Fruit fly (Drosophila melanogaster) S2 (cell line): ENCODE data around the gene Pif1B.

Source experiments
- CG8478 ChIP-seq: fragments of >200 bp; optimal IDR thresholded peaks from 2 replicates; lab custom pipeline; 2018
- CTCF ChIP-seq, 2 experiments: fragments of >200 bp; optimal IDR thresholded peaks; 2 replicates each; lab custom pipeline; 2018

Gene Pif1B

DNA sequence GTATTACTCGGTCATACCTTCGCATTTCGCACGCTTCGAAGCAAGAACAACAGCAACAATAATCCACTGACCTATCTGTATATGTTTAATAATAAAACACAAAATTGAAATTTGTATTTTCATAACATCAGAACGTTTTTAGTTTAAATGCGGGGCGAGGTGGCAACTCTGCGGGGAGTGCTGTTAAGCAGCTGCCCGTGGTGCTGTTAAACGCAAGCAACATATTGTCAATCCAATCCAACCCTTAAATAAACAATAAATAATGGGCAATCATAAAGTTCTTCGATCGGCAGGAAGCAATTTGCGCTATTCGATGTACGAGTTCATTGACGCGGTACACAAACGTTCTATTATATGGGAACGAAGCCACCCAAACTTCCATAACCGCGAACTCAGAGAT lies 5.1 kb upstream of the Pif1B start, which contains the start of gene hng2:
Gene hng2 (plus strand): TSS at position 219 of the 400 bp plus-strand sequence.
- TF ChIP-seq CTCF (optimal IDR thresholded peaks at IDR 0.05; lab: Kevin White, UChicago) (no peak), CG8478 (lab: Kevin White, UChicago) (no peak)

DNA sequence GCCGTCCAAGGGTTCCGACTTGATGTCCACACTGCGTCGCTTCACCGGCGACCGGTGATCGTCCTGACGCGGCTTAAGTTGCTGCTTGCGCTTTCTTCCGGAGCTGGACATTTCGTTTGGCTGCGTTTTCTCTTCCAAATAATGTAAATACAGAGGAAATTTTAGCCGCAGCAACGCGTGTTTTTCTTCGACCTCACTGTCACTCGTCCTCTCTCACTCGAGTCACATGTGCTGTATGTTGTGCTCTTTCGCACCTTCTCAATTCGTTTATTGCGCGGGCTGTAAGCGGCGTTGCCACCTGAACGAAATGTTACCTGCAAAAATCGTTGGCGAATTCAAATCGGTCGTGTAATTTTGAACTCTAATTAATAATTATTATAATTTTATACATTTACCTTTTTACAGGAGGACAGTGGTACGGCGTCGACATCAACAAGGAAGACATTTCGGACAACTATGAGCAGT lies 4.4 kb upstream of the Pif1B start, which contains the start of gene CG9839:
Gene CG9839 (minus strand): TSS at position 415 of the 465 bp plus-strand sequence.
- no peak for TF ChIP-seq CG8478 (lab: Kevin White, UChicago)
- TF ChIP-seq CTCF (optimal IDR thresholded peaks at IDR 0.05; lab: Kevin White, UChicago): peak in 1 of 2 experiments; percentile 26

dm6 chr3R:8799866-8800265 lies 1.1 kb downstream of the Pif1B start:
- TF ChIP-seq CG8478 (lab: Kevin White, UChicago): no peak
- no peak for TF ChIP-seq CTCF (optimal IDR thresholded peaks at IDR 0.05; lab: Kevin White, UChicago)

DNA sequence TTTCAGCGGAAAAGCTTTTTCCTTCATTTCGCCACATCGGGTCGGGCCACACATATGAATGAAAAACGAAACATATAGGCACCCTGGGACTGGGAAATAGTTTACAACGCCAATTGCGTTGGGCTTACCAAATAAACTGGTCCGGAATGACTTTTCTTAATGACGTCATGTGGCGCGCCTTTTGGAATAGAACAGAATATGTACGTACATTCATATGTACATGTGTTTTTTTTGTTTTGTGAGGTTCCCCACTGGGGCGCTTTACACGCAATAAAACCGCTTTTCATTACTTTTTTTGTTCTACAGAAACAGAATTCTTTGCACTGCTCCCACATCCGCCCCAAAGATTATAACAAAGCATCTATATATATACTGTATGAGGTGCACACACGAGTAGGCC lies 2.6 kb downstream of the Pif1B start:
- TF ChIP-seq CG8478 (lab: Kevin White, UChicago): no peak
- no peak for TF ChIP-seq CTCF (optimal IDR thresholded peaks at IDR 0.05; lab: Kevin White, UChicago)

- no peak for TF ChIP-seq CG8478 (lab: Kevin White, UChicago)
- TF ChIP-seq CTCF (optimal IDR thresholded peaks at IDR 0.05; lab: Kevin White, UChicago): no peak
These were observed 6.6 kb downstream of the Pif1B start, which contains the start of gene Ir85a for dm6 chr3R:8794384-8794783. TSS of gene Ir85a (plus strand) at chr3R:8794684.

dm6 chr3R:8793726-8794125 lies 7.2 kb downstream of the Pif1B start:
- TF ChIP-seq CTCF (optimal IDR thresholded peaks at IDR 0.05; lab: Kevin White, UChicago): no peak

dm6 chr3R:8792463-8793175 lies 8.4 kb downstream of the Pif1B start:
- TF ChIP-seq CTCF (optimal IDR thresholded peaks at IDR 0.05; lab: Kevin White, UChicago) (no peak), CG8478 (lab: Kevin White, UChicago) (no peak)

DNA sequence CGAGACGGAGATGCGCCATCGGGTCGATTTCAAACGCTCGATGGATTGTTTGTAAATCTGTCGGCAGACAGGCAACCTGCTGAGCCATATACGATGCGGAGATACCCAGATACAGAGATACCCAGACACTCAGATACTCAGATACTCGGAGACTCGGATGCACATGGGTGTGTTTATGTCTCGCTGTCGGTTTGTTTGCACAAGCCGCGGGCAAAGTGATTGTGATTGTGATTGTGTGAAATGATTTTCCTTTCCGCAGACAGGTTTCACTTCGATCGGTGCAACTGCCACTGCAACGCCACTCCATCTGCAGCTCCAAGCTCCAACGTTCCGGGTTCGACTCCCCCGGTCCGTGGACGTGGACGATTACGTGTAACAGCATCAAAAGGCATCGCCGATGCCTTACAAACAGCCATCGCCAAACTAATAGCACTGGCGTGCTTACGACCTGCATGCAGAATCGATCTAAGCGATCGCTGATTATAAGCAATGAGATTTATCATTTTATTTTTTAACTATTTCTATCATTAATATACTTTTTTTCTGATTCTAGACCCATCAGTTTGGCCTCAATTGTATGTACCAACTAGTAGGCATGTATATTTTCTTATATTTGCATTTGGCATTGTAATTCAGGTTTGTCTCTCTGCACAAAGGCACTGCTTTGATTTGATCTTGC lies 12.1 kb downstream of the Pif1B start:
- no peak for TF ChIP-seq CG8478 (lab: Kevin White, UChicago)
- TF ChIP-seq CTCF (optimal IDR thresholded peaks at IDR 0.05; lab: Kevin White, UChicago): no peak

DNA sequence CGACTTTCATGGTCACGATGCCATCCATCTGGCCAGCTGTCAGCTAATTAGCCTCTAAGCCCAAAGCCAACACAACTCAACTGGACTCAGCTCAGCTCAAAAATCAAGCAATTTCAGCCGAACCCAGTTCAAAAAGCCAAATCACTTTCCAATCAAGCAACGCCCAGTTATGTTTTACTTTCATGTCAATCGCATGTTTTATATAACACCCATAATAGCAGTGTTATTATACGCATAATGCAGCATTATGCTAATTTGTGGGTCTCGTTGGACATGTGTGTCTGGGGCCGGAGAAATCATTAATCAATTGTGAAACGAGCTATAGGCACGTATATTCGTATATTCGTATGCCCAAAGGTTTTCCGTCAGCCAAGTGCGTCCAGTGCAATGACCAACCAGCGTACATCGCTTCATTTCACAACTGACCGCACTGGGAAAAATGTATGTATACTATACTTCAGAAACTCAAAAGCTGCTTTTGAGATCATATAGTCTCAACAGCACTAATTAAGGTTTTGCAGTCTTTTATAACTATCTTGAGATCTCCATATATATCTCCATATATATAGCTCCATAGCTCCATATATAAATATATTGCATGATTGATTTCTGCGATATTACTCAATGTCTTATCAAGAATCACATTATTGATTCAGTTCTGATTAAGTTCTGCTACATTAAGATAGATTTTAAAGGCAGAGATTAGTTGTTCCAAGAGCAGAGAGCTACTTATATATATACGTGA lies 13.3 kb downstream of the Pif1B start:
- no peak for TF ChIP-seq CG8478 (lab: Kevin White, UChicago)
- no peak for TF ChIP-seq CTCF (optimal IDR thresholded peaks at IDR 0.05; lab: Kevin White, UChicago)

- no peak for TF ChIP-seq CTCF (optimal IDR thresholded peaks at IDR 0.05; lab: Kevin White, UChicago)
- no peak for TF ChIP-seq CG8478 (lab: Kevin White, UChicago)
These were observed 15.5 kb downstream of the Pif1B start for dm6 chr3R:8785451-8785850.

DNA sequence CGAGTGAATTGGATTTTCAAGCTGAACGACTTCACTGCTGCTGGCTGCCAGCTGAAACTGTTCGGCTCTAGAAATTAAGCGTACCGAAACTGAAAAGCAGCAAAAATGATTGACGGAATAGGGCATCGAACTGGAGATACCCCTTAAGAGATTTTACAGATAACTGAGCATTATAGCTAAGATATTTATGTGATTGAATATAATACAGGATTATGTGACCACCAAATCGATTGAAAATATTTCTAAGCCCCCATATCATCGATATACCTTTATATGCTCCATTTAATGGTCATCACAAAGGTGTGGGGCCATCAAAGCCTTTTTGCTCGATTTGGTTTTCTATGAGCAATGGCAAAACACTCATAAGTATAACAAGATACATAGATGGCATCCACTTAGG lies 16.2 kb downstream of the Pif1B start:
- TF ChIP-seq CG8478 (lab: Kevin White, UChicago) (no peak), CTCF (optimal IDR thresholded peaks at IDR 0.05; lab: Kevin White, UChicago) (no peak)

dm6 chr3R:8780689-8781088 lies 20.3 kb downstream of the Pif1B start, which contains the start of gene CG33189:
TSS of gene CG33189 (minus strand) at chr3R:8780789.
- TF ChIP-seq CTCF (optimal IDR thresholded peaks at IDR 0.05; lab: Kevin White, UChicago) (no peak), CG8478 (lab: Kevin White, UChicago) (no peak)

DNA sequence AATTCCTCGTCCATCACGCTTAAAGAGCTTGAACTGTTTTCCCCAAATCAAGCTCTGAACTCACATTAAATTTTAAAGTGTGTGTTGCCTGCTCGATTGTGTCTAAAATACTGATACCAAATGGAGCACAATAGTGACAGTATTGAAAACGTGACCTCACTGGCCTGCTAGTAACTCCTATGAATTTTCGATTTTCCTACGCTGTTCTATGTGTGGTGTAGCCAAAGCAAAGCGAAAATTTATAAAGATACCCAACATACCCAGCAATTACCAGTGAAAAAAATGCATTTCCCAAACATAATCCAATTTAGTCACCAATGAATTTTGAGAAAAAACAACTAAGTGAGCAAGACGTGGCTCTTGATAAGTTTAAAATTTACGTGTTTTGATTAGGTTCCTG lies 21.2 kb downstream of the Pif1B start, which contains the start of gene CG33191:
Gene CG33191 (minus strand): TSS at position 101 of the 400 bp plus-strand sequence.
- no peak for TF ChIP-seq CTCF (optimal IDR thresholded peaks at IDR 0.05; lab: Kevin White, UChicago)

DNA sequence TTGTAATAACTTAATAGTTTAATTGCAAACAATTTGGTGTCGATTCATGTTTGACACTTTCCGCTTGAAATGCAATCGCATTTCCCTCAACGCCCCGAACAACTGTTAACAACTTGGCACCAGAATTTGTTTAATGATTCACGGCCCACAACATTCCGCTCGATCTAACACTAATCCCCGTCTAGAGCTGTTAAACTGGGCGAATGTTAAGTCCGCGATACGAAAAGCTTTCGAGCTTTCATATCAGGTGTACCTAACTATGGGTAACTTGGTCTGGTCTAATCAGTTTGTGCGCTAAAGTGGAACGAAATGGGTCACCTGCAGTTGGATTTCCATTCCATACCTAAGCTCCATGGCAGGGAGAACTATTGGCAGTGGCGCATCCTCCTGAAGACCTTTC lies 27.8 kb downstream of the Pif1B start, which contains the start of gene CG34301:
Gene CG34301 (plus strand): TSS at position 301 of the 400 bp plus-strand sequence.
- TF ChIP-seq CG8478 (lab: Kevin White, UChicago) (no peak), CTCF (optimal IDR thresholded peaks at IDR 0.05; lab: Kevin White, UChicago) (no peak)
